Fruit fly (Drosophila melanogaster): Measurements from ENCODE around the gene CG3632.

dm6 chrX:16270795-16271194 lies 25.7 kb upstream of the CG3632 start, which contains the start of gene Mfe2:
- TF ChIP-seq dsx (GFP tag; optimal IDR thresholded peaks at IDR 0.05; ENCODE audit: poor library complexity, severe bottlenecking) (peak; percentile 42), fd85E (GFP tag; optimal IDR thresholded peaks at IDR 0.05) (peak; percentile 13), acj6 (GFP tag; optimal IDR thresholded peaks at IDR 0.05) (no peak), Sox102F (GFP tag; optimal IDR thresholded peaks at IDR 0.05) (no peak), Sox14 (GFP tag; optimal IDR thresholded peaks at IDR 0.05) (peak; percentile 17), Hr38 (GFP tag; optimal IDR thresholded peaks at IDR 0.05) (no peak), CG6808 (GFP tag; optimal IDR thresholded peaks at IDR 0.05) (peak; percentile 52), CG15336 (GFP tag; IDR thresholded peaks at IDR 0.05) (0 out of 2 replicates have a peak, but pooled peaks have one; percentile 35), CG16779 (tag; optimal IDR thresholded peaks at IDR 0.05) (no peak), lz (GFP tag; optimal IDR thresholded peaks at IDR 0.05) (peak; percentile 12), CG11762 (GFP tag; optimal IDR thresholded peaks at IDR 0.05; ENCODE audit: insufficient read depth) (no peak)

All from whole organism, prepupa.